Fruit fly (Drosophila melanogaster): ENCODE results near the gene CG2926.

Gene CG2926

dm6 chr3R:5599521-5600360 lies 11.6 kb upstream of the CG2926 start:
- peak; percentile 43 for TF ChIP-seq CG4282 (GFP tag; optimal IDR thresholded peaks at IDR 0.05)
- peak; percentile 13 for TF ChIP-seq CG30020 (tag; optimal IDR thresholded peaks at IDR 0.05)
- peak; percentile 3 for TF ChIP-seq pfk (GFP tag; optimal IDR thresholded peaks at IDR 0.05)
- peak; percentile 24 for TF ChIP-seq CG12769 (tag; optimal IDR thresholded peaks at IDR 0.05)
- no peak for TF ChIP-seq CG13424 (tag; optimal IDR thresholded peaks at IDR 0.05)
- no peak for TF ChIP-seq Hr51 (GFP tag; optimal IDR thresholded peaks at IDR 0.05)
- no peak for TF ChIP-seq pros (GFP tag; optimal IDR thresholded peaks at IDR 0.05)
- peak; percentile 22 for TF ChIP-seq CG1603 (tag; optimal IDR thresholded peaks at IDR 0.05)
- TF ChIP-seq CG9797 (GFP tag; optimal IDR thresholded peaks at IDR 0.05): peak; percentile 62
- TF ChIP-seq gfzf (GFP tag; optimal IDR thresholded peaks at IDR 0.05): peak; percentile 58
- TF ChIP-seq dmrt11E (tag; optimal IDR thresholded peaks at IDR 0.05): no peak
- no peak for TF ChIP-seq zen2 (GFP tag; IDR thresholded peaks at IDR 0.05; ENCODE audit: partially characterized antibody)
- peak; percentile 75 for TF ChIP-seq YL-1 (GFP tag; optimal IDR thresholded peaks at IDR 0.05)
- peak; percentile 22 for TF ChIP-seq phol (tag; optimal IDR thresholded peaks at IDR 0.05)
- peak; percentile 9 for TF ChIP-seq CG17359 (tag; optimal IDR thresholded peaks at IDR 0.05)
- peak; percentile 8 for TF ChIP-seq twi (tag; optimal IDR thresholded peaks at IDR 0.05)
- no peak for TF ChIP-seq Sin3A (optimal IDR thresholded peaks at IDR 0.05)
- TF ChIP-seq Max (GFP tag; optimal IDR thresholded peaks at IDR 0.05): peak; percentile 61
- peak; percentile 13 for TF ChIP-seq HmgZ (tag; optimal IDR thresholded peaks at IDR 0.05)
- TF ChIP-seq zfh2 (GFP tag; optimal IDR thresholded peaks at IDR 0.05): peak; percentile 9
- TF ChIP-seq lilli (GFP tag; optimal IDR thresholded peaks at IDR 0.05): peak; percentile 10
- peak; percentile 98 for TF ChIP-seq dm (GFP tag; optimal IDR thresholded peaks at IDR 0.05)
- TF ChIP-seq D (optimal IDR thresholded peaks at IDR 0.05): peak; percentile 78
- no peak for TF ChIP-seq D (GFP tag; optimal IDR thresholded peaks at IDR 0.05)
- TF ChIP-seq stwl (tag; optimal IDR thresholded peaks at IDR 0.05): peak; percentile 21
- peak in 1 of 2 experiments; percentile 33 for TF ChIP-seq Trl (optimal IDR thresholded peaks at IDR 0.05)
- TF ChIP-seq Trl (GFP tag; optimal IDR thresholded peaks at IDR 0.05): no peak
- TF ChIP-seq sens (GFP tag): peak; percentile 35
- peak; percentile 76 for TF ChIP-seq cg (GFP tag; optimal IDR thresholded peaks at IDR 0.05)
- no peak for TF ChIP-seq slou (GFP tag; optimal IDR thresholded peaks at IDR 0.05)
- peak; percentile 86 for TF ChIP-seq scrt (GFP tag; optimal IDR thresholded peaks at IDR 0.05)
- TF ChIP-seq CG17912 (GFP tag; optimal IDR thresholded peaks at IDR 0.05): peak; percentile 61
- peak; percentile 70 for TF ChIP-seq Med (GFP tag)
- peak; percentile 65 for TF ChIP-seq CG4707 (GFP tag; optimal IDR thresholded peaks at IDR 0.05)
- TF ChIP-seq CG6654 (GFP tag; optimal IDR thresholded peaks at IDR 0.05): peak; percentile 53
- TF ChIP-seq CG2712 (tag; optimal IDR thresholded peaks at IDR 0.05): peak; percentile 27
- TF ChIP-seq CG17612 (GFP tag; IDR thresholded peaks at IDR 0.05): no peak
- TF ChIP-seq CG3163 (GFP tag; optimal IDR thresholded peaks at IDR 0.05): peak; percentile 13
- peak; percentile 97 for TF ChIP-seq bigmax (GFP tag; optimal IDR thresholded peaks at IDR 0.05)

DNA sequence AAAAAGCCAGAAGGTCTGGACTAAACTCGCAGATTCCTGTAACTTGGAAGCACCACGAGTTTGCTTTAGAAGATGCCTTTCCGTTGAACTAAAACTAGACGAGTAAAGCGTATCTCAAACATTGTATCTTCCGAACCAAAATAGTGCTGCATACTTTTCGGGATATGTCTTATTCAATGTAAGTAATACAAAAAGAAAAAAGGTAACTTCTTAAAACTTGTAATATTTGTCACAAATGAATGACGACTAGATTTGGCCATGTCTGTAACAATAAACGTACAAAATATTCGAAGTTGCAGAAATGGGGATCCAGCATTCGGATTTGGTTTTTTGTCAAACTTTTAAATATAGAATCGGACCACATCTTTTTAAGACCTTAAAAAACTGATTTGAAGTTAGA lies 6.7 kb upstream of the CG2926 start:
- TF ChIP-seq Drgx (GFP tag; IDR thresholded peaks at IDR 0.05) (no peak), CG2199 (GFP tag; IDR thresholded peaks at IDR 0.05) (peak; percentile 86; the same call in 2 of the 3 replicates), CG15073 (GFP tag; optimal IDR thresholded peaks at IDR 0.05) (peak; percentile 73), zen2 (GFP tag; IDR thresholded peaks at IDR 0.05; ENCODE audit: partially characterized antibody) (no peak), Oaz (GFP tag; IDR thresholded peaks at IDR 0.05) (no peak), CTCF (GFP tag; optimal IDR thresholded peaks at IDR 0.05) (peak; percentile 11), chif (GFP tag; optimal IDR thresholded peaks at IDR 0.05) (no peak), HmgZ (tag; optimal IDR thresholded peaks at IDR 0.05) (peak; percentile 33), slp2 (GFP tag; optimal IDR thresholded peaks at IDR 0.05) (no peak), Med (GFP tag) (peak; percentile 54), nom (GFP tag; optimal IDR thresholded peaks at IDR 0.05) (peak; percentile 11), CG9797 (GFP tag; optimal IDR thresholded peaks at IDR 0.05) (no peak)
